Fruit fly (Drosophila melanogaster) S2 (cell line): Measurements from ENCODE around the gene kat-60L1.

Source experiments
- CG8478 ChIP-seq: fragments of >200 bp; optimal IDR thresholded peaks from 2 replicates; lab custom pipeline; 2018
- CTCF ChIP-seq, 2 experiments: fragments of >200 bp; optimal IDR thresholded peaks; 2 replicates each; lab custom pipeline; 2018

DNA sequence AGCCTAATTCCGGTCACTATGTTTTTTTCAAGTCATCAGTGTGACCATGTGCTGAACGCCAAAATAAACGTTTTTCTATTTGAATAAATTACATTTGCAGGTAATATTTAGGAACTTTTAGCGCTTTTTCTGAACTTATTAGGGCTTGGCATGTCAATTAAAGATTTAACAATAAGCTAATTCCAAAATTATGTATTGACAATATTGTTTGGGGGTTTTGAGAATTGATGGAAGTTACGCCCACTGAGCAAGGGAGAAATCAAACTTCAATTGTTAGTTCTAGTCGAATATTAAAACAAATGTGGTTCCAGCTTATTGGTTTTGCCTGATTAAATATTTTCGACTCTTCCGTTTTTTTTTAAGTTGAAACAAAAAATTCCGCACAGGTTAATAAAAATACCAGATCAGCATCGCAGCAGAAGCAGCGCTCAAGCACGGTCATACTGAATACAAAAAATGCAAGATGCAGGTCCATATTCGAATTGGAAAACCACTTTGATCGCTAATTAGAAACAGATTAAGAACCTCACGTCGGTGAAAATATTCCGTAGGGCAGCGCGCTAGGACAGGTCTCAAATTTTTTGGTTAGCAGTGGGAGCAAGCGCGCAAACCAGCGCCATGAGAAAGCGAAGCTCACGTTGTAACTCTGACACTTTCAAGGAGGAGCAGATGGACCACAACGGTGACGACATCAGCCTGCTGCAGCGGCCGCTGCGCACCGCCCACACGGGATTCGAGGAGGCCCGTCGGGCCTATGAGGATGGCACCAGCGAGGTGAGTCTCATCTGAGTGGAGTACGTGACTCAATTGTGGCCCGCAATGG lies 12.9 kb downstream of the kat-60L1 start, which contains the start of the genes PSMG1 and CG10979:
- no peak for TF ChIP-seq CTCF (optimal IDR thresholded peaks at IDR 0.05; lab: Kevin White, UChicago)
- TF ChIP-seq CG8478 (lab: Kevin White, UChicago), result no peak
